Worm (Caenorhabditis elegans) whole organism, midembryonic: ENCODE data around the gene K01B6.3.

Source experiments
- T22C8.4 ChIP-seq: fragments of 200-800 bp; sonication (Bioruptor generic); IDR thresholded peaks from 2 replicates; pipeline ENCODE4 v1.3.6; 2022; ENCODE audit warnings: missing genetic modification characterization, missing compliant biosample characterization
- cog-1 ChIP-seq: sonication (generic microtip); optimal IDR thresholded peaks from 2 replicates; lab custom pipeline; 2016; ENCODE audit warnings: missing genetic modification characterization, missing compliant biosample characterization
- flt-1 ChIP-seq: fragments of 200-800 bp; sonication (Bioruptor generic); IDR thresholded peaks from 2 replicates; pipeline ENCODE4 v1.3.6; 2022; ENCODE audit warnings: missing genetic modification characterization, missing compliant biosample characterization
- klf-2 ChIP-seq: fragments of 200-800 bp; sonication (Bioruptor generic); conservative IDR thresholded peaks from 2 replicates; pipeline ENCODE4 v1.3.6; 2022; ENCODE audit warnings: missing genetic modification reagents, missing genetic modification characterization, missing compliant biosample characterization
- med-1 ChIP-seq: sonication (generic microtip); optimal IDR thresholded peaks from 2 replicates; lab custom pipeline; 2017; ENCODE audit warnings: missing genetic modification characterization, mild to moderate bottlenecking, missing compliant biosample characterization, antibody characterized with exemption, missing genetic modification reagents; ENCODE audit not compliant: insufficient read depth
- ref-1 ChIP-seq: fragments of 200-800 bp; sonication (Bioruptor generic); conservative IDR thresholded peaks from 2 replicates; pipeline ENCODE4 v1.3.6; 2022; ENCODE audit warnings: missing genetic modification reagents, missing genetic modification characterization, missing compliant biosample characterization
- tab-1 ChIP-seq: fragments of 200-800 bp; sonication (Bioruptor generic); IDR thresholded peaks from 2 replicates; pipeline ENCODE4 v1.3.6; 2022; ENCODE audit warnings: missing genetic modification characterization, missing compliant biosample characterization
- ztf-23 ChIP-seq: fragments of 200-800 bp; sonication (Bioruptor generic); IDR thresholded peaks from 2 replicates; pipeline ENCODE4 v1.3.6; 2022; ENCODE audit warnings: missing genetic modification reagents, missing genetic modification characterization, missing compliant biosample characterization
- ztf-29 ChIP-seq: fragments of 200-800 bp; sonication (Bioruptor generic); IDR thresholded peaks from 2 replicates; pipeline ENCODE4 v1.3.6; 2022; ENCODE audit warnings: missing genetic modification reagents, missing genetic modification characterization, missing compliant biosample characterization

Gene K01B6.3

ce11 chrIII:9329266-9329665 lies 29.2 kb downstream of the K01B6.3 start, which contains the start of gene C40H1.3:
Gene C40H1.3, minus strand, starts transcription at chrIII:9329366.
- TF ChIP-seq flt-1 (GFP tag; lab: Robert Waterston, UW): no peak
- no peak for TF ChIP-seq klf-2 (GFP tag; lab: Robert Waterston, UW)
- no peak for TF ChIP-seq med-1 (GFP tag; lab: Kevin White, UChicago)
- no peak for TF ChIP-seq ztf-29 (GFP tag; lab: Robert Waterston, UW)
- TF ChIP-seq tab-1: no peak
- no peak for TF ChIP-seq ref-1 (GFP tag; lab: Robert Waterston, UW)
- TF ChIP-seq cog-1 (tag; lab: Kevin White, UChicago): no peak
- no peak for TF ChIP-seq ztf-23 (GFP tag; lab: Robert Waterston, UW)
- TF ChIP-seq T22C8.4 (GFP tag; lab: Robert Waterston, UW): no peak

DNA sequence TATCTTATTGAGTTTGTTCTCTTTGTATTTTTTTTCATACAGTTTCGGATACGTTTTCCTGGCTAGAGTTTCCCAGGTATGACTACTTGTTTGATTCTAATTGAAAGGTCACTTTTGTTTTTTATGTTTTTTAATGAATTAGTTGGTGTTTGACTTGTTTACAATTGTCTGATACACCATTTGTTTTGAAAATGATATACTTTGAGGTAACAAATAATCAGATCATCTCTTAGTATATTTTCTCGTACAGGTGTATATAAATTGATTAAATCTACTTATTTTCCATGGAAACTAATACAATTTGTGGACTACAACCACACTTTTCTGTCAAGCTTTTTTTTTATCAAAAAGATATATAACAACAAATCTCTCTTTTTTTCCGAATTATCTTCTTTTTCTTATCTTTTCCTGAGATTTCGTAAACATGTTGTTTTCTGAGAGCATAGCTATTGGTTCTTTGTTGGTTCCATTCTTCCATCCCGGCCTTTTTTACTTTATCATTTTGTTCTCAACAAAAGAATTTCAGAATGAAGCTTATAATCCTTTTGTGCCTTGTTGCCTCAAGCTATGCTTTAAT lies 29.9 kb downstream of the K01B6.3 start, which contains the start of gene ttr-5:
ttr-5 (plus strand) TSS at position 527 of the 577 bp plus-strand sequence.
- TF ChIP-seq med-1 (GFP tag; lab: Kevin White, UChicago) (no peak), ref-1 (GFP tag; lab: Robert Waterston, UW) (no peak), ztf-23 (GFP tag; lab: Robert Waterston, UW) (no peak), tab-1 (no peak), ztf-29 (GFP tag; lab: Robert Waterston, UW) (no peak), cog-1 (tag; lab: Kevin White, UChicago) (no peak), flt-1 (GFP tag; lab: Robert Waterston, UW) (no peak), T22C8.4 (GFP tag; lab: Robert Waterston, UW) (no peak), klf-2 (GFP tag; lab: Robert Waterston, UW) (no peak)

- TF ChIP-seq cog-1 (tag; lab: Kevin White, UChicago): no peak
- TF ChIP-seq klf-2 (GFP tag; lab: Robert Waterston, UW): no peak
- no peak for TF ChIP-seq med-1 (GFP tag; lab: Kevin White, UChicago)
- TF ChIP-seq T22C8.4 (GFP tag; lab: Robert Waterston, UW): no peak
- TF ChIP-seq ref-1 (GFP tag; lab: Robert Waterston, UW): no peak
- TF ChIP-seq tab-1: no peak
- TF ChIP-seq ztf-29 (GFP tag; lab: Robert Waterston, UW): no peak
- no peak for TF ChIP-seq ztf-23 (GFP tag; lab: Robert Waterston, UW)
- TF ChIP-seq flt-1 (GFP tag; lab: Robert Waterston, UW): no peak
Observed at ce11 chrIII:9331084-9331564, 31.1 kb downstream of the K01B6.3 start, which contains the start of gene ufc-1. Gene ufc-1, plus strand, starts transcription at chrIII:9331514.

DNA sequence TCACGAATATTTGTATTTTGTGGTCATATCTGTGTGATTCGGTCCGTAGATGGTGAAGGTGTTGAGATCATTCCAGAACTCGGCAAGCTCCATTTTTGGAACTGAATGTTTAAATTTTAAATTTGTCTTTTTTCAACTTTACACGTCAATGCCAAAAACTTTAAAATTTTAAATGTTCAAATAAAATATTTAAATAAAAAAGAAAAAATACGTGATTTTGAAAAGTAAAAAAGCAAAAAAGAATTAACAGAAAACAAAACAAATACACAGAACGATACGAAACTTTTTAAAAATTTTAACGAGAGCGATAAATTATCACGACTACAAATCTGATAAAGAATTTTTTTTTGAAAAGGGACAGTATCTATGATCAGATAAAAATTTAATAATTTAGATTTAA lies 34.2 kb downstream of the K01B6.3 start, which contains the start of gene elo-4:
elo-4 (minus strand) TSS at position 101 of the 400 bp plus-strand sequence.
- no peak for TF ChIP-seq flt-1 (GFP tag; lab: Robert Waterston, UW)
- TF ChIP-seq tab-1: no peak
- TF ChIP-seq T22C8.4 (GFP tag; lab: Robert Waterston, UW): no peak
- no peak for TF ChIP-seq ztf-29 (GFP tag; lab: Robert Waterston, UW)
- TF ChIP-seq ref-1 (GFP tag; lab: Robert Waterston, UW): no peak
- no peak for TF ChIP-seq klf-2 (GFP tag; lab: Robert Waterston, UW)
- TF ChIP-seq med-1 (GFP tag; lab: Kevin White, UChicago): no peak
- TF ChIP-seq ztf-23 (GFP tag; lab: Robert Waterston, UW): no peak
- no peak for TF ChIP-seq cog-1 (tag; lab: Kevin White, UChicago)

DNA sequence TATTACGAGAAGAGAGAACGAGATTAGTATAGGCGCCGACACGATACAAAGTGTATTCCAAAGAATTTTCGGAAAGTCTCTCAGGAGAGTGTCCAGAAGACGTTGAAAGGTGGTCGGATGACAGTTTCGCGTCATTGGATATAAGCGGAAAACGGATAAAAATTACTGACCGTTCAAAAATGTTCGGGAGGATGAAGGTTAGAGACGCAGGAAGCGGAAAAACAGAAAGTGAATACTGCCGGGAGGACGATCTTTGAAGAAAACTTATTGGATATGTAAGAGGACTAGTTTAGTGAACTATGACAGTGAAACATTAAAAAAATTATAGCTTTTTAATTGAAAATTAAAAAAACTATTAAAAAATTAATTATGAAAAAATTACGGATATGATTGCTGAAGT lies 35.1 kb downstream of the K01B6.3 start:
- no peak for TF ChIP-seq ztf-29 (GFP tag; lab: Robert Waterston, UW)
- no peak for TF ChIP-seq cog-1 (tag; lab: Kevin White, UChicago)

DNA sequence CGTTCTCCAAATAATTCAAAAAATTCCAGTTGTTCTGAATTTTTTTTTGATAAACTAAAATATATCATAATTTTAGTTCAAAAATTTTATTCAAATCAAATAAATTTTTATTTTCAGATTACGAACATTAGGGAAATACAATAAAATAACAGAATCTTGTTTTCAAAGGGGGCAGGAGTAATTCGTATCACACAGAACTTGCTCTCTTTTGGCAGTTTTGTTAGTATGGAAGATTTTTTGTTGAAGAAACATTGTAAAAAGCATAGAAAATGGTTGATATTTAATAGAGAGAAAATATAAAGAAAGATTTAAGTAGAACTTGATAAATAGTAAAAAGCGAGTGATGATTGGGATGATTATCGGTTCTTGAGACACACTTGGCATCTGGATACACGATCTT lies 36.8 kb downstream of the K01B6.3 start:
- no peak for TF ChIP-seq T22C8.4 (GFP tag; lab: Robert Waterston, UW)
- no peak for TF ChIP-seq med-1 (GFP tag; lab: Kevin White, UChicago)
- TF ChIP-seq cog-1 (tag; lab: Kevin White, UChicago): no peak
- no peak for TF ChIP-seq tab-1
- TF ChIP-seq ztf-23 (GFP tag; lab: Robert Waterston, UW): no peak
- TF ChIP-seq ref-1 (GFP tag; lab: Robert Waterston, UW): no peak
- TF ChIP-seq klf-2 (GFP tag; lab: Robert Waterston, UW): no peak
- no peak for TF ChIP-seq ztf-29 (GFP tag; lab: Robert Waterston, UW)
- no peak for TF ChIP-seq flt-1 (GFP tag; lab: Robert Waterston, UW)

- TF ChIP-seq flt-1 (GFP tag; lab: Robert Waterston, UW) (no peak), klf-2 (GFP tag; lab: Robert Waterston, UW) (no peak), ztf-29 (GFP tag; lab: Robert Waterston, UW) (no peak), tab-1 (no peak), ref-1 (GFP tag; lab: Robert Waterston, UW) (no peak), cog-1 (tag; lab: Kevin White, UChicago) (no peak), ztf-23 (GFP tag; lab: Robert Waterston, UW) (no peak), med-1 (GFP tag; lab: Kevin White, UChicago) (no peak), T22C8.4 (GFP tag; lab: Robert Waterston, UW) (no peak)
Observed at ce11 chrIII:9337968-9338367, 37.9 kb downstream of the K01B6.3 start.

DNA sequence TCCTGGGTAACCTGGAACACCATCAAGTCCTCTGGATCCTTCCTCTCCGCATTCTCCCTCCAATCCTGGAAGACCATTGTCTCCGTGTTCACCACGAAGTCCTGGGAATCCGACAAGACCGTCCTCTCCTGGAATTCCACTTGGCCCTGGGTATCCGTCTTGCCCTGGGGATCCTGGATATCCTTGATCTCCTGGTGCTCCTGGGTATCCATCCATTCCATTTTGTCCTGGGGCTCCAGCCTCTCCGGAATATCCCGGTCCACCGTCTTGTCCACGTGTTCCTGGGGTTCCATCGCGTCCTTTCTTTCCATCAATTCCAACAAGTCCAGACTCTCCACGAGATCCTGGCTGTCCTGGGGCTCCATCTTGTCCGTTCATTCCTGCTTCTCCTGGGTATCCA lies 40.0 kb downstream of the K01B6.3 start:
- TF ChIP-seq ref-1 (GFP tag; lab: Robert Waterston, UW) (no peak), ztf-23 (GFP tag; lab: Robert Waterston, UW) (no peak), med-1 (GFP tag; lab: Kevin White, UChicago) (no peak), klf-2 (GFP tag; lab: Robert Waterston, UW) (no peak), ztf-29 (GFP tag; lab: Robert Waterston, UW) (no peak), tab-1 (no peak), flt-1 (GFP tag; lab: Robert Waterston, UW) (no peak), cog-1 (tag; lab: Kevin White, UChicago) (no peak), T22C8.4 (GFP tag; lab: Robert Waterston, UW) (no peak)

DNA sequence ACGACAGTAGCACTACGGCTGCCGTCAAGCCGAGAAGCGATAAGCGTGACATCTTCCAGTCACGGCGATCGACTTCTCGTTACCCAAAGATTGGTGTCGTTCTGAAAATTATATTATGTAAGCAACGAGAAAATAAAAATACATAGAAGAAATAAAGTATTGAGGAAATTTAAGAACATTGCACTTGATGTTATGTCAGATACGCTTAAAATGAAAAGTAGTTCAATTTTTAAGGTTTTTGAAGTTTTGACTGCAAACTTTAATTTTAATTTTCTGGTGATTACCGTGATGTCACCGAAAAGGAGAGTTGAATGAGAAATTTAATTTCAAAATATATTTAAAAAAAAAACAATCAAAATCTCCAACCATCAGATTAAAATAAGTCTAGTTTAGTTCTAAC lies 44.3 kb downstream of the K01B6.3 start, which contains the start of gene emb-9:
emb-9 (minus strand) TSS at position 101 of the 400 bp plus-strand sequence.
- TF ChIP-seq klf-2 (GFP tag; lab: Robert Waterston, UW) (no peak), ztf-23 (GFP tag; lab: Robert Waterston, UW) (no peak), ztf-29 (GFP tag; lab: Robert Waterston, UW) (no peak), tab-1 (no peak), flt-1 (GFP tag; lab: Robert Waterston, UW) (no peak), cog-1 (tag; lab: Kevin White, UChicago) (no peak), ref-1 (GFP tag; lab: Robert Waterston, UW) (no peak), med-1 (GFP tag; lab: Kevin White, UChicago) (no peak), T22C8.4 (GFP tag; lab: Robert Waterston, UW) (no peak)
